Worm (Caenorhabditis elegans) whole organism, L2 larva: ENCODE data around the gene col-14.

Experiments used
- ama-1 ChIP-seq: fragments of 150-350 bp; optimal IDR thresholded peaks from 2 replicates; lab custom pipeline; 2018; ENCODE audit warnings: inconsistent platforms
- egl-27 ChIP-seq: sonication (generic microtip); optimal IDR thresholded peaks from 3 replicates; lab custom pipeline; 2017; ENCODE audit warnings: missing biosample characterization, missing genetic modification reagents, missing genetic modification characterization
- mdl-1 ChIP-seq, 2 experiments: fragments of 150-350 bp in 1 of 2; sonication (generic microtip) in 1 of 2; optimal IDR thresholded peaks; 2 replicates each; lab custom pipeline; 2017; ENCODE audit warnings: missing biosample characterization in 2 of 2, missing genetic modification characterization in 2 of 2
- unc-39 ChIP-seq: fragments of 150-350 bp; optimal IDR thresholded peaks from 2 replicates; lab custom pipeline; 2014; ENCODE audit warnings: missing biosample characterization, missing genetic modification characterization

DNA sequence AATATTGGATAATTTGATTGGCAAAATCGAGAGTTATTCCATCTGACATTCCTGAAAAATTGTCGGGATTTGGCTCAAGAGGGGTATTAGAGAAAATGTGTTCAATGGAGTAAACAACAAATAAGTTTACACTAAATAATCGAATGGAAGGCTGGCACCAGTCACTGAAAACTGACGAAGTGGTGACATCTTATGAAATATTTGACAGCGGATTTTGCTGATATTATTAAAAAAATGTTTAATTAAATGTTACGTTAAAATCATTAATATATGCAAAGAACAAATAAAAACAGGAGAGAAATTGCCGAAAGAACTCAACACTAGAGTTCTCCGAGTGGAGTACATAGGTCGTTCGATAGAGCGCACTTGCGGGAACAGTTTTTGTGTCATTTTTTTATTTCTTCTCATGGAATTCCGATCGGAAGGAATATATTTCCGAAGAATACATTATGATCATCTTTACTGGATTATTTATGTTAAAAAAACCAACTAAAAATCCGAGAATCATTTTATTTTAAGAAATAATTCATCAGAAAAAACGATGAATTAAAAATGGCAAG lies 32.4 kb downstream of the col-14 start, which contains the start of gene tag-322:
- TF ChIP-seq unc-39 (tag; lab: Kevin White, UChicago) (no peak), mdl-1 (tag; optimal IDR thresholded peaks at IDR 0.05; lab: Kevin White, UChicago) (no peak), ama-1 (lab: Kevin White, UChicago) (no peak), egl-27 (tag; lab: Kevin White, UChicago) (no peak)
